Fruit fly (Drosophila melanogaster) whole organism, embryonic: ENCODE results near the gene CG33932.

Experiments
- Asciz ChIP-seq: fragments of 200-800 bp; sonication (Bioruptor generic); optimal IDR thresholded peaks from 2 replicates; lab custom pipeline; 2017; ENCODE audit warnings: missing biosample characterization, mild to moderate bottlenecking, missing genetic modification characterization, missing genetic modification reagents
- CG10209 ChIP-seq: fragments of 200-800 bp; sonication (Bioruptor generic); optimal IDR thresholded peaks from 3 replicates; lab custom pipeline; 2017; ENCODE audit warnings: missing biosample characterization, mild to moderate bottlenecking, missing genetic modification characterization, missing genetic modification reagents
- CG11696 ChIP-seq: fragments of 200-800 bp; sonication (Bioruptor generic); IDR thresholded peaks from 2 replicates; pipeline ENCODE4 v1.3.6; 2022; ENCODE audit warnings: missing biosample characterization, missing genetic modification characterization
- CG12155 ChIP-seq: fragments of 200-800 bp; sonication (Bioruptor generic); optimal IDR thresholded peaks from 3 replicates; lab custom pipeline; 2016; ENCODE audit warnings: missing biosample characterization, missing genetic modification characterization
- CG12659 ChIP-seq: fragments of 200-800 bp; sonication (Bioruptor generic); optimal IDR thresholded peaks from 3 replicates; lab custom pipeline; 2017; ENCODE audit warnings: mild to moderate bottlenecking, missing biosample characterization, missing genetic modification reagents, missing genetic modification characterization
- CG12769 ChIP-seq: fragments of 200-800 bp; sonication (Bioruptor generic); optimal IDR thresholded peaks from 2 replicates; lab custom pipeline; 2019; ENCODE audit warnings: missing biosample characterization, mild to moderate bottlenecking, missing genetic modification characterization, moderate library complexity
- CG13296 ChIP-seq: fragments of 200-800 bp; sonication (Bioruptor generic); optimal IDR thresholded peaks from 3 replicates; lab custom pipeline; 2018; ENCODE audit warnings: missing biosample characterization, mild to moderate bottlenecking, missing genetic modification characterization
- CG14441 ChIP-seq: fragments of 200-800 bp; sonication (Bioruptor generic); IDR thresholded peaks from 2 replicates; pipeline ENCODE4 v1.3.6; 2022; ENCODE audit warnings: missing biosample characterization, missing genetic modification characterization
- CG17912 ChIP-seq: fragments of 200-800 bp; sonication (Bioruptor generic); optimal IDR thresholded peaks from 2 replicates; lab custom pipeline; 2018; ENCODE audit warnings: missing biosample characterization, mild to moderate bottlenecking, missing genetic modification characterization
- CG31365 ChIP-seq: fragments of 200-800 bp; sonication (Bioruptor generic); optimal IDR thresholded peaks from 2 replicates; lab custom pipeline; 2018; ENCODE audit warnings: missing biosample characterization, mild to moderate bottlenecking, missing genetic modification characterization
- CG4282 ChIP-seq: fragments of 200-800 bp; sonication (Bioruptor generic); optimal IDR thresholded peaks from 2 replicates; lab custom pipeline; 2016; ENCODE audit warnings: missing biosample characterization, missing genetic modification characterization
- CG4707 ChIP-seq: fragments of 200-800 bp; sonication (Bioruptor generic); optimal IDR thresholded peaks from 2 replicates; lab custom pipeline; 2018; ENCODE audit warnings: missing biosample characterization, mild to moderate bottlenecking, missing genetic modification characterization, moderate library complexity
- CG5180 ChIP-seq: fragments of 200-800 bp; sonication (Bioruptor generic); optimal IDR thresholded peaks from 3 replicates; lab custom pipeline; 2017; ENCODE audit warnings: missing biosample characterization, missing genetic modification characterization, mild to moderate bottlenecking, moderate library complexity, missing genetic modification reagents
- CG5245 ChIP-seq: fragments of 200-800 bp; sonication (Bioruptor generic); optimal IDR thresholded peaks from 3 replicates; lab custom pipeline; 2016; ENCODE audit warnings: missing biosample characterization, missing genetic modification characterization
- CG6689 ChIP-seq: fragments of 200-800 bp; sonication (Bioruptor generic); IDR thresholded peaks from 2 replicates; pipeline ENCODE4 v1.3.6; 2022; ENCODE audit warnings: missing biosample characterization, missing genetic modification characterization
- CG7556 ChIP-seq: fragments of 200-800 bp; sonication (Bioruptor generic); optimal IDR thresholded peaks from 2 replicates; lab custom pipeline; 2017; ENCODE audit warnings: missing biosample characterization, mild to moderate bottlenecking, missing genetic modification characterization
- CHES-1-like ChIP-seq: fragments of 200-800 bp; sonication (Bioruptor generic); optimal IDR thresholded peaks from 2 replicates; lab custom pipeline; 2016; ENCODE audit warnings: missing biosample characterization, missing genetic modification characterization
- CTCF ChIP-seq: fragments of 200-800 bp; sonication (Bioruptor generic); optimal IDR thresholded peaks from 2 replicates; lab custom pipeline; 2017; ENCODE audit warnings: missing biosample characterization, mild to moderate bottlenecking, missing genetic modification characterization, moderate library complexity
- D ChIP-seq, 2 experiments: fragments of 200-800 bp in 1 of 2; fragments of >200 bp in 1 of 2; sonication (Bioruptor generic) in 1 of 2; optimal IDR thresholded peaks; 2 replicates in 1 of 2; 3 replicates in 1 of 2; lab custom pipeline; 2017; ENCODE audit warnings: mild to moderate bottlenecking in 1 of 2, missing biosample characterization in 1 of 2, missing genetic modification characterization in 1 of 2, missing genetic modification reagents in 1 of 2
- Dad ChIP-seq: fragments of 200-800 bp; sonication (Bioruptor generic); optimal IDR thresholded peaks from 3 replicates; lab custom pipeline; 2016; ENCODE audit warnings: missing biosample characterization, missing genetic modification characterization
- Ets65A ChIP-seq: fragments of 200-800 bp; sonication (Bioruptor generic); peaks from one replicate; lab custom pipeline; 2016; ENCODE audit warnings: missing biosample characterization, missing genetic modification characterization
- Fer2 ChIP-seq: fragments of 200-800 bp; sonication (Bioruptor generic); optimal IDR thresholded peaks from 2 replicates; lab custom pipeline; 2018; ENCODE audit warnings: missing biosample characterization, mild to moderate bottlenecking, missing genetic modification characterization, moderate library complexity
- Jarid2 ChIP-seq: fragments of 200-800 bp; sonication (Bioruptor generic); optimal IDR thresholded peaks from 3 replicates; lab custom pipeline; 2017; ENCODE audit warnings: mild to moderate bottlenecking, missing biosample characterization, missing genetic modification reagents, missing genetic modification characterization
- Lpt ChIP-seq: fragments of >200 bp; optimal IDR thresholded peaks from 2 replicates; lab custom pipeline; 2018; ENCODE audit warnings: missing biosample characterization, missing genetic modification characterization
- Med ChIP-seq: fragments of 200-800 bp; sonication (Bioruptor generic); peaks from one replicate; lab custom pipeline; 2016; ENCODE audit warnings: missing biosample characterization, missing genetic modification characterization, mild to moderate bottlenecking, inconsistent platforms, moderate library complexity
- Nf-YB ChIP-seq: fragments of 200-800 bp; sonication (Bioruptor generic); optimal IDR thresholded peaks from 3 replicates; lab custom pipeline; 2019; ENCODE audit warnings: missing biosample characterization, mild to moderate bottlenecking, missing genetic modification characterization, moderate library complexity
- Rfx ChIP-seq: fragments of 200-800 bp; sonication (Bioruptor generic); IDR thresholded peaks from 2 replicates; pipeline ENCODE4 v1.3.6; 2022; ENCODE audit warnings: missing biosample characterization, missing genetic modification characterization
- Six4 ChIP-seq: fragments of 200-800 bp; sonication (Bioruptor generic); optimal IDR thresholded peaks from 2 replicates; lab custom pipeline; 2016; ENCODE audit warnings: missing biosample characterization, missing genetic modification characterization
- Sry-β ChIP-seq: fragments of 200-800 bp; sonication (Bioruptor generic); optimal IDR thresholded peaks from 2 replicates; lab custom pipeline; 2018; ENCODE audit warnings: missing biosample characterization, mild to moderate bottlenecking, missing genetic modification characterization, moderate library complexity
- Trl ChIP-seq, 3 experiments: fragments of >200 bp in 2 of 3; fragments of 200-800 bp in 1 of 3; sonication (Bioruptor generic) in 1 of 3; optimal IDR thresholded peaks; 2 replicates in 1 of 3; 3 replicates in 2 of 3; lab custom pipeline; 2016 to 2017; ENCODE audit warnings: missing biosample characterization in 1 of 3, missing genetic modification characterization in 1 of 3
- aop ChIP-seq: fragments of 200-800 bp; sonication (Bioruptor generic); IDR thresholded peaks from 2 replicates; pipeline ENCODE4 v1.3.6; 2022; ENCODE audit warnings: missing biosample characterization, missing genetic modification characterization
- ash1 ChIP-seq: fragments of 200-800 bp; sonication (Bioruptor generic); optimal IDR thresholded peaks from 2 replicates; lab custom pipeline; 2018; ENCODE audit warnings: missing biosample characterization, mild to moderate bottlenecking, missing genetic modification characterization
- ato ChIP-seq: fragments of 200-800 bp; sonication (Bioruptor generic); IDR thresholded peaks from 2 replicates; pipeline ENCODE4 v1.3.6; 2022; ENCODE audit warnings: missing biosample characterization, missing genetic modification characterization; ENCODE audit not compliant: partially characterized antibody
- bowl ChIP-seq: fragments of 200-800 bp; sonication (Bioruptor generic); IDR thresholded peaks from 2 replicates; pipeline ENCODE4 v1.3.6; 2022; ENCODE audit warnings: missing biosample characterization, missing genetic modification characterization
- cad ChIP-seq: fragments of >200 bp; optimal IDR thresholded peaks from 2 replicates; lab custom pipeline; 2017; ENCODE audit warnings: missing biosample characterization, missing genetic modification characterization
- chm ChIP-seq: fragments of 200-800 bp; sonication (Bioruptor generic); IDR thresholded peaks from 2 replicates; pipeline ENCODE4 v1.3.6; 2022; ENCODE audit warnings: missing biosample characterization, missing genetic modification characterization
- dan ChIP-seq: fragments of 200-800 bp; sonication (Bioruptor generic); IDR thresholded peaks from 2 replicates; pipeline ENCODE4 v1.3.6; 2022; ENCODE audit warnings: missing biosample characterization, missing genetic modification characterization
- danr ChIP-seq: fragments of 200-800 bp; sonication (Bioruptor generic); IDR thresholded peaks from 2 replicates; pipeline ENCODE4 v1.3.6; 2022; ENCODE audit warnings: missing biosample characterization, missing genetic modification characterization
- dimm ChIP-seq: fragments of 200-800 bp; sonication (Bioruptor generic); IDR thresholded peaks from 2 replicates; pipeline ENCODE4 v1.3.6; 2022; ENCODE audit warnings: missing biosample characterization, missing genetic modification characterization
- disco-r ChIP-seq: fragments of 200-800 bp; sonication (Bioruptor generic); optimal IDR thresholded peaks from 2 replicates; lab custom pipeline; 2016; ENCODE audit warnings: missing biosample characterization, missing genetic modification characterization
- dysf ChIP-seq: fragments of 200-800 bp; sonication (Bioruptor generic); IDR thresholded peaks from 3 replicates; pipeline ENCODE4 v1.3.6; 2022; ENCODE audit warnings: missing biosample characterization, missing genetic modification characterization
- gcm ChIP-seq: fragments of 200-800 bp; sonication (Bioruptor generic); optimal IDR thresholded peaks from 2 replicates; lab custom pipeline; 2019; ENCODE audit warnings: missing biosample characterization, mild to moderate bottlenecking, missing genetic modification characterization, moderate library complexity
- lab ChIP-seq: fragments of 200-800 bp; sonication (Bioruptor generic); optimal IDR thresholded peaks from 3 replicates; lab custom pipeline; 2017; ENCODE audit warnings: missing biosample characterization, missing genetic modification characterization, mild to moderate bottlenecking, moderate library complexity, missing genetic modification reagents
- org-1 ChIP-seq: fragments of 200-800 bp; sonication (Bioruptor generic); optimal IDR thresholded peaks from 2 replicates; lab custom pipeline; 2017; ENCODE audit warnings: missing biosample characterization, missing genetic modification characterization
- p53 ChIP-seq: fragments of 200-800 bp; sonication (Bioruptor generic); optimal IDR thresholded peaks from 2 replicates; lab custom pipeline; 2016; ENCODE audit warnings: missing biosample characterization, missing genetic modification characterization
- pan ChIP-seq, 4 experiments: fragments of >200 bp in 3 of 4; fragments of 200-800 bp in 1 of 4; sonication (Bioruptor generic) in 1 of 4; optimal IDR thresholded peaks in 3 of 4; IDR thresholded peaks in 1 of 4; 2 replicates each; pipeline versions ENCODE4 v1.3.6 to Lab custom; 2017 to 2022; ENCODE audit warnings: missing biosample characterization in 2 of 4, missing genetic modification characterization in 2 of 4, mixed read lengths in 1 of 4
- pita ChIP-seq: fragments of 200-800 bp; sonication (Bioruptor generic); optimal IDR thresholded peaks from 2 replicates; lab custom pipeline; 2017; ENCODE audit warnings: missing biosample characterization, mild to moderate bottlenecking, missing genetic modification characterization
- ro ChIP-seq: fragments of 200-800 bp; sonication (Bioruptor generic); IDR thresholded peaks from 2 replicates; pipeline ENCODE4 v1.3.6; 2022; ENCODE audit warnings: missing biosample characterization, missing genetic modification characterization
- sens-2 ChIP-seq: fragments of 200-800 bp; sonication (Bioruptor generic); IDR thresholded peaks from 2 replicates; pipeline ENCODE4 v1.3.6; 2022; ENCODE audit warnings: missing biosample characterization, missing genetic modification characterization
- sim ChIP-seq: fragments of 200-800 bp; sonication (Bioruptor generic); IDR thresholded peaks from 2 replicates; pipeline ENCODE4 v1.3.6; 2022; ENCODE audit warnings: missing biosample characterization, missing genetic modification characterization
- wek ChIP-seq: fragments of 200-800 bp; sonication (Bioruptor generic); optimal IDR thresholded peaks from 3 replicates; lab custom pipeline; 2018; ENCODE audit warnings: missing biosample characterization, mild to moderate bottlenecking, missing genetic modification characterization, moderate library complexity

Gene CG33932

dm6 chrX:19748565-19748964, 4.3 kb downstream of the CG33932 start (continued):
- TF ChIP-seq Lpt (no peak), ro (GFP tag; lab: Robert Waterston, UW) (no peak), Nf-YB (GFP tag; lab: Kevin White, UChicago) (no peak), CG7556 (no peak), Sry-β (GFP tag; lab: Kevin White, UChicago) (peak; percentile 62), Six4 (no peak), dan (GFP tag; lab: Robert Waterston, UW) (no peak), CG13296 (no peak), CG14441 (no peak), CG10209 (GFP tag; lab: Kevin White, UChicago) (no peak), Dad (GFP tag; lab: Kevin White, UChicago) (no peak), disco-r (GFP tag; lab: Kevin White, UChicago) (no peak), CG12769 (no peak), CG11696 (no peak), danr (GFP tag; lab: Robert Waterston, UW) (no peak), Ets65A (GFP tag; lab: Kevin White, UChicago) (peak; percentile 86), dimm (GFP tag; lab: Robert Waterston, UW) (no peak), Asciz (GFP tag; lab: Kevin White, UChicago) (no peak), ato (GFP tag; lab: Robert Waterston, UW) (no peak), lab (GFP tag; lab: Kevin White, UChicago) (peak; percentile 26), ash1 (GFP tag; lab: Kevin White, UChicago) (no peak), Fer2 (tag; lab: Kevin White, UChicago) (no peak), CG4282 (GFP tag; lab: Kevin White, UChicago) (no peak), CHES-1-like (GFP tag; lab: Kevin White, UChicago) (peak; percentile 10), cad (GFP tag; lab: Kevin White, UChicago) (no peak), CG5245 (GFP tag; lab: Kevin White, UChicago) (no peak), CG12155 (no peak), Jarid2 (GFP tag; lab: Kevin White, UChicago) (no peak), aop (GFP tag; lab: Robert Waterston, UW) (no peak), Rfx (peak; percentile 47), gcm (GFP tag; lab: Kevin White, UChicago) (no peak), CG4707 (GFP tag; lab: Kevin White, UChicago) (no peak), org-1 (GFP tag; lab: Kevin White, UChicago) (no peak), CG17912 (GFP tag; lab: Kevin White, UChicago) (no peak), CG31365 (tag; lab: Kevin White, UChicago) (no peak), wek (no peak), Med (GFP tag; lab: Kevin White, UChicago) (peak; percentile 83), sens-2 (no peak), CG6689 (GFP tag; lab: Robert Waterston, UW) (no peak), Trl (optimal IDR thresholded peaks at IDR 0.05; lab: Kevin White, UChicago) (no peak), Trl (GFP tag; optimal IDR thresholded peaks at IDR 0.05; lab: Kevin White, UChicago) (peak; percentile 15), CTCF (GFP tag; lab: Kevin White, UChicago) (no peak), dysf (GFP tag; lab: Robert Waterston, UW) (0 out of 3 replicates have a peak, but pooled peaks have one; percentile 15), chm (no peak), sim (GFP tag; lab: Robert Waterston, UW) (no peak), CG12659 (GFP tag; lab: Kevin White, UChicago) (peak; percentile 19), bowl (GFP tag; lab: Robert Waterston, UW) (no peak), D (optimal IDR thresholded peaks at IDR 0.05; lab: Kevin White, UChicago) (no peak), D (GFP tag; optimal IDR thresholded peaks at IDR 0.05; lab: Kevin White, UChicago) (no peak), p53 (GFP tag; lab: Kevin White, UChicago) (no peak), pan (optimal IDR thresholded peaks at IDR 0.05; lab: Kevin White, UChicago) (no peak), pan (GFP tag; optimal IDR thresholded peaks at IDR 0.05 in 1 of 2, IDR thresholded peaks at IDR 0.05 in 1 of 2) (no peak), pita (GFP tag; lab: Kevin White, UChicago) (no peak), CG5180 (no peak)
